Worm (Caenorhabditis elegans): ENCODE data around the gene plpp-1.1.

- no peak for TF ChIP-seq snpc-4 (tag; optimal IDR thresholded peaks at IDR 0.05)
- peak; percentile 69 to 96 for TF ChIP-seq daf-16 (GFP tag; optimal IDR thresholded peaks at IDR 0.05)
- TF ChIP-seq daf-16 (tag; optimal IDR thresholded peaks at IDR 0.05) = peak; percentile 99
- no peak for TF ChIP-seq lin-39 (tag; optimal IDR thresholded peaks at IDR 0.05)
- TF ChIP-seq ceh-28 (tag; optimal IDR thresholded peaks at IDR 0.05) = no peak
- no peak for TF ChIP-seq cey-2 (tag; optimal IDR thresholded peaks at IDR 0.05; ENCODE audit: borderline replicate concordance, insufficient read depth)
- TF ChIP-seq mep-1 (tag; optimal IDR thresholded peaks at IDR 0.05) = peak; percentile 78
- TF ChIP-seq unc-62 (GFP tag; optimal IDR thresholded peaks at IDR 0.05 in 1 of 2) = no peak
- no peak for TF ChIP-seq unc-62 (tag; optimal IDR thresholded peaks at IDR 0.05)
- TF ChIP-seq nhr-77 (tag; optimal IDR thresholded peaks at IDR 0.05) = peak; percentile 38
- no peak for TF ChIP-seq ama-1 (optimal IDR thresholded peaks at IDR 0.05)
- TF ChIP-seq mdt-29 (GFP tag; IDR thresholded peaks at IDR 0.05) = 0 out of 2 replicates have a peak, but pooled peaks have one; percentile 17
- peak; percentile 82 for TF ChIP-seq pha-4 (GFP tag; IDR thresholded peaks at IDR 0.05)
- TF ChIP-seq pha-4 (tag; optimal IDR thresholded peaks at IDR 0.05) = peak; percentile 91
- TF ChIP-seq ztf-11 (tag; optimal IDR thresholded peaks at IDR 0.05) = no peak
- peak; percentile 9 for TF ChIP-seq dpl-1 (GFP tag; optimal IDR thresholded peaks at IDR 0.05)
- peak; percentile 53 for TF ChIP-seq nhr-48 (tag; optimal IDR thresholded peaks at IDR 0.05)
These were observed 31.0 kb upstream of the plpp-1.1 start for ce11 chrII:3958673-3959299.
